Fruit fly (Drosophila melanogaster) whole organism, adult: Measurements from ENCODE around the gene Syx17.

Experiments used
- CG11617 ChIP-seq: fragments of 200-800 bp; sonication (Bioruptor generic); optimal IDR thresholded peaks from 2 replicates; lab custom pipeline; 2017; ENCODE audit warnings: mild to moderate bottlenecking, missing biosample characterization, missing genetic modification reagents, missing genetic modification characterization
- CG12768 ChIP-seq: fragments of 200-800 bp; sonication (Bioruptor generic); optimal IDR thresholded peaks from 2 replicates; lab custom pipeline; 2017; ENCODE audit warnings: missing biosample characterization, missing genetic modification characterization, mild to moderate bottlenecking, moderate library complexity, missing genetic modification reagents
- CG14711 ChIP-seq: fragments of 200-800 bp; sonication (Bioruptor generic); optimal IDR thresholded peaks from 2 replicates; lab custom pipeline; 2018; ENCODE audit warnings: missing biosample characterization, mild to moderate bottlenecking, missing genetic modification characterization, moderate library complexity
- CG5204 ChIP-seq: fragments of 200-800 bp; sonication (Bioruptor generic); optimal IDR thresholded peaks from 2 replicates; lab custom pipeline; 2016; ENCODE audit warnings: missing biosample characterization, missing genetic modification characterization
- CG7045 ChIP-seq: fragments of 200-800 bp; sonication (Bioruptor generic); optimal IDR thresholded peaks from 2 replicates; lab custom pipeline; 2017; ENCODE audit warnings: missing biosample characterization, mild to moderate bottlenecking, missing genetic modification characterization
- CG7101 ChIP-seq: fragments of 200-800 bp; sonication (Bioruptor generic); optimal IDR thresholded peaks from 2 replicates; lab custom pipeline; 2018; ENCODE audit warnings: missing biosample characterization, mild to moderate bottlenecking, missing genetic modification characterization, moderate library complexity
- Crg-1 ChIP-seq: fragments of 200-800 bp; sonication (Bioruptor generic); optimal IDR thresholded peaks from 2 replicates; lab custom pipeline; 2016; ENCODE audit warnings: missing biosample characterization, missing genetic modification characterization
- kay ChIP-seq: fragments of 200-800 bp; sonication (Bioruptor generic); peaks from one replicate; lab custom pipeline; 2016; ENCODE audit warnings: missing biosample characterization, missing genetic modification characterization, borderline replicate concordance
- toe ChIP-seq: fragments of 200-800 bp; sonication (Bioruptor generic); optimal IDR thresholded peaks from 2 replicates; lab custom pipeline; 2016; ENCODE audit warnings: missing biosample characterization, missing genetic modification characterization

dm6 chr3L:4383543-4384325, 19.6 kb upstream of the Syx17 start:
- TF ChIP-seq CG11617 (GFP tag; lab: Kevin White, UChicago) (no peak), CG7101 (tag; lab: Kevin White, UChicago) (no peak), kay (GFP tag; lab: Kevin White, UChicago) (no peak), toe (GFP tag; lab: Kevin White, UChicago) (no peak), CG12768 (GFP tag; lab: Kevin White, UChicago) (no peak), Crg-1 (GFP tag; lab: Kevin White, UChicago) (no peak), CG7045 (GFP tag; lab: Kevin White, UChicago) (no peak), CG14711 (no peak), CG5204 (GFP tag; lab: Kevin White, UChicago) (no peak)
